Fruit fly (Drosophila melanogaster): Measurements from ENCODE around the gene Skadu.

Gene Skadu

dm6 chr2L:15550072-15550471, 2.8 kb downstream of the Skadu start, which contains the start of gene CG15256:
Gene CG15256 (plus strand): TSS chr2L:15550372.
- TF ChIP-seq Hey (tag; optimal IDR thresholded peaks at IDR 0.05) (no peak), ems (GFP tag; optimal IDR thresholded peaks at IDR 0.05) (no peak), ase (GFP tag; IDR thresholded peaks at IDR 0.05) (no peak), CG32767 (GFP tag; IDR thresholded peaks at IDR 0.05) (no peak), Rfx (GFP tag; IDR thresholded peaks at IDR 0.05) (no peak), Lpt (GFP tag; optimal IDR thresholded peaks at IDR 0.05) (no peak), HmgZ (tag; optimal IDR thresholded peaks at IDR 0.05) (no peak)

DNA sequence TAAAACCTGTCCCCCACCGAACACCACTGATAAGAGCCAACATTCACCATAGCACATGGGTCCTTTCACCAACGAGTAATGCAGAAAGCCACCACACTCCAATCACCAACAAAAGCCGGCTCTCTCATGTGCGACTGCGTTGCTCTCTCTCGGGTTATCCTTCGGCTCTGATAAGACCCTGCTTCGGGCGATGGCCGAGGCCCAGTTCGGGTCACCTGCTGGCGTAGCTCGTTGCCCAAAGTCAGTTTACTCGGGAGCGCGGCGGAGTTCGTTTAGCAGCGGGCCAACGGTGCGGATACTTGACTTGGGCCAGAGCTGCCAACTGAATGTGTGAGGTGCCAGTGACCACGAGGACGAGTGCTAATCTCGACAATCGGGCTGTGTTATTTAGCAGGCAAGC, 5.2 kb downstream of the Skadu start, which contains the start of gene kek3:
kek3 (plus strand) TSS at position 244 of the 400 bp plus-strand sequence.
- TF ChIP-seq CG2129 (GFP tag; IDR thresholded peaks at IDR 0.05; ENCODE audit: partially characterized antibody), result no peak
- TF ChIP-seq CG16779 (GFP tag; IDR thresholded peaks at IDR 0.05), result 0 out of 2 replicates have a peak, but pooled peaks have one; percentile 20
- TF ChIP-seq grau (tag; optimal IDR thresholded peaks at IDR 0.05), result no peak
- no peak for TF ChIP-seq chif (GFP tag; optimal IDR thresholded peaks at IDR 0.05)
- peak; percentile 48 for TF ChIP-seq Jarid2 (GFP tag; optimal IDR thresholded peaks at IDR 0.05)
- no peak for TF ChIP-seq CG34224 (GFP tag; IDR thresholded peaks at IDR 0.05; ENCODE audit: partially characterized antibody)
- TF ChIP-seq CG5245 (GFP tag; optimal IDR thresholded peaks at IDR 0.05), result no peak
- TF ChIP-seq Gug (GFP tag; IDR thresholded peaks at IDR 0.05), result no peak
- no peak for TF ChIP-seq CTCF (GFP tag; optimal IDR thresholded peaks at IDR 0.05)
- no peak for TF ChIP-seq Sox102F (GFP tag; optimal IDR thresholded peaks at IDR 0.05)
- TF ChIP-seq scrt (GFP tag; optimal IDR thresholded peaks at IDR 0.05), result peak; percentile 7
- TF ChIP-seq CG18599 (GFP tag; optimal IDR thresholded peaks at IDR 0.05), result no peak
- no peak for TF ChIP-seq CG4730 (GFP tag; IDR thresholded peaks at IDR 0.05)
- TF ChIP-seq lmd (GFP tag; IDR thresholded peaks at IDR 0.05), result no peak
- TF ChIP-seq nerfin-1 (tag; optimal IDR thresholded peaks at IDR 0.05), result no peak
- peak; percentile 38 for TF ChIP-seq CG13894 (tag; optimal IDR thresholded peaks at IDR 0.05)
- no peak for TF ChIP-seq Sin3A (optimal IDR thresholded peaks at IDR 0.05)
- no peak for TF ChIP-seq CG11696 (GFP tag; IDR thresholded peaks at IDR 0.05)
- no peak for TF ChIP-seq CG11093 (GFP tag; IDR thresholded peaks at IDR 0.05)
- TF ChIP-seq abd-A (tag; optimal IDR thresholded peaks at IDR 0.05), result peak; percentile 19
- TF ChIP-seq Deaf1 (tag; optimal IDR thresholded peaks at IDR 0.05), result peak; percentile 99
- TF ChIP-seq Trl (optimal IDR thresholded peaks at IDR 0.05), result peak; percentile 1 to 13
- no peak for TF ChIP-seq Trl (GFP tag; optimal IDR thresholded peaks at IDR 0.05)
- TF ChIP-seq ewg (GFP tag; optimal IDR thresholded peaks at IDR 0.05), result peak; percentile 51
- TF ChIP-seq chinmo (GFP tag; IDR thresholded peaks at IDR 0.05; ENCODE audit: partially characterized antibody), result 0 out of 4 replicates have a peak, but pooled peaks have one; percentile 26
- TF ChIP-seq Hand (GFP tag; optimal IDR thresholded peaks at IDR 0.05), result no peak
- TF ChIP-seq ato (GFP tag; IDR thresholded peaks at IDR 0.05; ENCODE audit: partially characterized antibody), result no peak
- no peak for TF ChIP-seq CG43689 (GFP tag; IDR thresholded peaks at IDR 0.05)
- no peak for TF ChIP-seq CG8290 (GFP tag; optimal IDR thresholded peaks at IDR 0.05)
- TF ChIP-seq CG8290 (tag; optimal IDR thresholded peaks at IDR 0.05), result peak in 1 of 2 experiments; percentile 3

- TF ChIP-seq toy (GFP tag; IDR thresholded peaks at IDR 0.05) (no peak), Ets65A (GFP tag) (peak; percentile 92), ATbp (GFP tag; optimal IDR thresholded peaks at IDR 0.05) (no peak), hth (optimal IDR thresholded peaks at IDR 0.05) (no peak), cg (GFP tag; optimal IDR thresholded peaks at IDR 0.05) (no peak)
These were observed 8.5 kb downstream of the Skadu start for dm6 chr2L:15555770-15556169.
